Worm (Caenorhabditis elegans): ENCODE measurements around the gene F41G4.7.

Gene F41G4.7

ce11 chrX:16863320-16863719 lies 27.1 kb upstream of the F41G4.7 start:
- TF ChIP-seq elt-2 (tag; optimal IDR thresholded peaks at IDR 0.05) (no peak), ceh-31 (tag; optimal IDR thresholded peaks at IDR 0.05) (no peak), npax-4 (tag; optimal IDR thresholded peaks at IDR 0.05) (no peak), sdc-2 (tag; optimal IDR thresholded peaks at IDR 0.05) (no peak), nfya-1 (tag; optimal IDR thresholded peaks at IDR 0.05) (no peak), mec-3 (tag; optimal IDR thresholded peaks at IDR 0.05; ENCODE audit: borderline replicate concordance) (no peak), eyg-1 (tag; optimal IDR thresholded peaks at IDR 0.05) (no peak), ref-2 (tag; optimal IDR thresholded peaks at IDR 0.05) (no peak)

DNA sequence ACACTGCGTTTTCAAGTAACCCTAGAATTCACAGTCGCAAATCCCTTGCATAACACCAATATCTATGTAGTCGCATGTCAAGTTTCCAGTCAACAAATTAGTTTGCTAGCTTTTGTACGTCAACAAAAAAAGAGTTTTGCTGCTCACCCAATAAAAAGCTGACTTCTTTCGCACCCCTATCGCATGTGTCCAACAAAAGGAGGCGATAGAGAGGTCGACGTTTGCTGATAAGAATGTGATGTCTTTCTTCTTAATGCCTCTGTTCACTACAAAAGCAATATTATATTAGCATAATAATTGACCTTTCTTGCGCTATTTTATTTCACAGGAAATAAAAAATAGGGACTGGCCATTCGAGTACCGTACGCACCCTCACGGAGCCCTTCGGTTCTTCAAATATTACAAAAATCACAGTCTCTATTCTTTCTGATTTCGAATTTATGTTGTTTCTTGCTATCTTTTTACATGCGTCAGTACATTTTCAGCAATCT lies 23.8 kb upstream of the F41G4.7 start, which contains the start of gene T20F7.3:
Gene T20F7.3, plus strand, starts transcription at position 441 of the 491 bp plus-strand sequence.
- TF ChIP-seq elt-2 (tag; optimal IDR thresholded peaks at IDR 0.05) (peak; percentile 60), zip-5 (tag; optimal IDR thresholded peaks at IDR 0.05) (no peak), ceh-18 (tag; optimal IDR thresholded peaks at IDR 0.05) (no peak), hlh-8 (tag; optimal IDR thresholded peaks at IDR 0.05) (no peak), hlh-30 (tag; optimal IDR thresholded peaks at IDR 0.05; ENCODE audit: insufficient read depth) (no peak), ceh-14 (tag; optimal IDR thresholded peaks at IDR 0.05) (no peak), nhr-11 (tag; optimal IDR thresholded peaks at IDR 0.05) (no peak), sox-2 (GFP tag; IDR thresholded peaks at IDR 0.05) (no peak)

- TF ChIP-seq ztf-16 (tag; optimal IDR thresholded peaks at IDR 0.05) = no peak
- TF ChIP-seq ceh-22 (tag; optimal IDR thresholded peaks at IDR 0.05) = no peak
- no peak for TF ChIP-seq tbx-2 (tag; optimal IDR thresholded peaks at IDR 0.05)
- no peak for TF ChIP-seq hlh-30 (tag; optimal IDR thresholded peaks at IDR 0.05; ENCODE audit: insufficient read depth)
- no peak for TF ChIP-seq hlh-15 (tag; optimal IDR thresholded peaks at IDR 0.05)
- TF ChIP-seq ceh-9 (tag; optimal IDR thresholded peaks at IDR 0.05) = no peak
- no peak for TF ChIP-seq dve-1 (tag; optimal IDR thresholded peaks at IDR 0.05)
- no peak for TF ChIP-seq fkh-10 (GFP tag; optimal IDR thresholded peaks at IDR 0.05)
- no peak for TF ChIP-seq ref-2 (tag; optimal IDR thresholded peaks at IDR 0.05)
- TF ChIP-seq eyg-1 (tag; optimal IDR thresholded peaks at IDR 0.05) = no peak
- TF ChIP-seq K02D7.2 (tag; optimal IDR thresholded peaks at IDR 0.05) = no peak
- no peak for TF ChIP-seq T23F11.4 (GFP tag; optimal IDR thresholded peaks at IDR 0.05)
- no peak for TF ChIP-seq unc-55 (GFP tag; optimal IDR thresholded peaks at IDR 0.05)
- TF ChIP-seq pat-9 (tag; optimal IDR thresholded peaks at IDR 0.05) = no peak
- TF ChIP-seq ceh-2 (tag; optimal IDR thresholded peaks at IDR 0.05) = no peak
- no peak for TF ChIP-seq hlh-13 (GFP tag; optimal IDR thresholded peaks at IDR 0.05)
- TF ChIP-seq ceh-18 (tag; optimal IDR thresholded peaks at IDR 0.05) = no peak
Observed at ce11 chrX:16844924-16845323, 8.7 kb upstream of the F41G4.7 start, which contains the start of gene F41G4.8. F41G4.8 (minus strand) TSS chrX:16845024.

DNA sequence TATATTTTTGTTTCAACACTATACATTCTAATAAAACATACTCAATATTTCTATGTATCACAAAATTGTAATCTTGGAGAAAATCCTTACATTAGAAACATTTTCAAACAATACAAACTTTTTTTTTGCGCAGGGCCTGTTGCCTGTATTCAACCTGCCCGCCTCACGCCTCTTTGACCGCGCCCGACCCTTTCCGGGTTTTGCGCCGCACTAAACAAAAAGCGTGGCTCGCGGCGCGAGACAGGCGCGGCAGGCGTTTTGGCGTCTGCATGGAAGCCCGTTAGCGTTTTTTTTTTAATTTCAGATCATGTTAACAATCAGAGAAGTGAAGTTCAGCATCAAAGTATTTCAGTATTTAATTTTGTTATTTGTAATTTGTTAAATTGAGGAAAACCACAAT lies 6.7 kb upstream of the F41G4.7 start:
- TF ChIP-seq ref-2 (tag; optimal IDR thresholded peaks at IDR 0.05) (no peak), fkh-10 (GFP tag; optimal IDR thresholded peaks at IDR 0.05) (no peak), tbx-2 (tag; optimal IDR thresholded peaks at IDR 0.05) (no peak), ama-1 (optimal IDR thresholded peaks at IDR 0.05) (no peak), Y22D7AL.16 (tag; optimal IDR thresholded peaks at IDR 0.05) (no peak), hlh-15 (tag; optimal IDR thresholded peaks at IDR 0.05) (no peak), ceh-14 (tag; optimal IDR thresholded peaks at IDR 0.05) (no peak), ceh-31 (tag; optimal IDR thresholded peaks at IDR 0.05) (no peak), nhr-232 (tag; optimal IDR thresholded peaks at IDR 0.05) (no peak), C08G9.2 (tag; optimal IDR thresholded peaks at IDR 0.05) (no peak), madf-2 (tag; optimal IDR thresholded peaks at IDR 0.05) (no peak), T23F11.4 (GFP tag; optimal IDR thresholded peaks at IDR 0.05) (no peak), zip-5 (tag; optimal IDR thresholded peaks at IDR 0.05) (no peak), tbx-7 (tag; optimal IDR thresholded peaks at IDR 0.05) (no peak), sdc-2 (tag; optimal IDR thresholded peaks at IDR 0.05) (no peak), ets-4 (tag; optimal IDR thresholded peaks at IDR 0.05) (no peak)

DNA sequence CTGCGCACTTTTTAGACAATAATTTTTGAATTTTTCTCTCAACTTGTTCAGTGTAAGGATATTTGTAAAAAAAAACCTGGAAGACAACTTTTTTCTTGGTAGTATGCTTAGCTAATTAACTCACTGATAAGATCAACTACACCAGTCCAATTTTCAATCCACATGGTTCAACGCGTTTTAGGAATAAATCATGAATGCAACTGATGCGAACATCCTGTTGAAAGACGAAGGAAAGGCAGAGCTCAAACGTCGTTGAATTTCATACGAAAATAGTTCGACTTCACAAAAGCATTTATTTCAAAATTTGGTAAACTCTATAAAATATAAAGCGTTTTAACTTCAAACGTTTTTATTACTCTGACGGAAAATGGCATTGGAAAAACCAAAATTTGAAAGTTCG lies 4.5 kb upstream of the F41G4.7 start, which contains the start of gene dyla-1:
Gene dyla-1, plus strand, starts transcription at position 301 of the 400 bp plus-strand sequence.
- TF ChIP-seq unc-3 (GFP tag; conservative IDR thresholded peaks at IDR 0.05) (no peak), unc-3 (tag; optimal IDR thresholded peaks at IDR 0.05) (no peak), pag-3 (tag; optimal IDR thresholded peaks at IDR 0.05; ENCODE audit: borderline replicate concordance) (no peak), ceh-2 (tag; optimal IDR thresholded peaks at IDR 0.05) (no peak), mec-3 (tag; optimal IDR thresholded peaks at IDR 0.05; ENCODE audit: borderline replicate concordance) (no peak), K02D7.2 (tag; optimal IDR thresholded peaks at IDR 0.05) (no peak), unc-55 (GFP tag; optimal IDR thresholded peaks at IDR 0.05) (no peak), C08G9.2 (tag; optimal IDR thresholded peaks at IDR 0.05) (no peak), hlh-13 (GFP tag; optimal IDR thresholded peaks at IDR 0.05) (no peak), C38D4.7 (GFP tag; optimal IDR thresholded peaks at IDR 0.05) (no peak), unc-42 (tag; optimal IDR thresholded peaks at IDR 0.05) (no peak), nfya-1 (tag; optimal IDR thresholded peaks at IDR 0.05) (no peak), sdc-2 (tag; optimal IDR thresholded peaks at IDR 0.05) (no peak), Y22D7AL.16 (tag; optimal IDR thresholded peaks at IDR 0.05) (no peak), ahr-1 (tag; optimal IDR thresholded peaks at IDR 0.05) (no peak)
